Fruit fly (Drosophila melanogaster): Measurements from ENCODE around the gene MagR.
A peak's percentile ranks its signal among the peaks of the same experiment; 100 is the strongest.

The MagR gene

DNA sequence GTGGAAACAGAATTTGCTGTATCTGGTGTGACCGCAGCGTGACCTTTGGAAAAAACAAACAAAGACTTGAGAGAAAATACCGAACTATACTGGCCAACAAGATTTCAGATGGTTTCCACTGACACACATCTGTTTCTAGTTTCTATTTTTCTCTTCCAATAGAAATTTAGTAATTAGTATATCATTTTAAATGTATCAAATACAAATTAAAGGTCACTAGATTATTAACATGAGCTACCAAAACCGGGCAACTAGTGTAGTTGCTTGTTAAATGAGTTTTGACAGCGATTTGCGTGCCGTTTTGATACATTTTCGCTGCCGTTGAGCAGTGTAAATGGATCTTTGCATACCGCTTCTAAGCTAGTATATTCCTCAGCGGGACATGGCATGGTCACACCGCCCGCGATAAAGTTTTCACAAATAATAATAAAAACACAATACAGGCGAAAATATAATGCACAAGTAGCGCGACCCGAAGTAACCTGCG lies 30.3 kb upstream of the MagR start, which contains the start of the genes Pis and Hap40 (continued):
- TF ChIP-seq HmgD (GFP tag; optimal IDR thresholded peaks at IDR 0.05) (no peak), Sox102F (GFP tag; optimal IDR thresholded peaks at IDR 0.05) (no peak), CG3847 (GFP tag; IDR thresholded peaks at IDR 0.05) (peak; percentile 81), Fer3 (tag; optimal IDR thresholded peaks at IDR 0.05) (peak; percentile 66), Hsf (GFP tag; optimal IDR thresholded peaks at IDR 0.05) (peak; percentile 77), Sox100B (GFP tag; optimal IDR thresholded peaks at IDR 0.05) (no peak), CG17912 (GFP tag; optimal IDR thresholded peaks at IDR 0.05) (no peak), Drgx (GFP tag; IDR thresholded peaks at IDR 0.05) (peak; percentile 47; the same call in 1 of the 2 replicates), CG12236 (GFP tag; optimal IDR thresholded peaks at IDR 0.05) (no peak), CG6854 (GFP tag; optimal IDR thresholded peaks at IDR 0.05) (no peak), ham (GFP tag; IDR thresholded peaks at IDR 0.05) (no peak), Ets65A (GFP tag) (peak; percentile 95), bsh (GFP tag; optimal IDR thresholded peaks at IDR 0.05) (peak in 1 of 2 experiments; percentile 69), Ada2b (GFP tag; IDR thresholded peaks at IDR 0.05) (peak; percentile 59), CG12391 (tag; optimal IDR thresholded peaks at IDR 0.05) (peak; percentile 81), da (GFP tag; optimal IDR thresholded peaks at IDR 0.05) (no peak), CG1832 (GFP tag; optimal IDR thresholded peaks at IDR 0.05) (no peak), dimm (GFP tag; IDR thresholded peaks at IDR 0.05) (0 out of 2 replicates have a peak, but pooled peaks have one; percentile 15), run (tag; optimal IDR thresholded peaks at IDR 0.05) (no peak), twi (tag; optimal IDR thresholded peaks at IDR 0.05) (peak; percentile 63), wdn (GFP tag; IDR thresholded peaks at IDR 0.05) (peak; percentile 29; the same call in 1 of the 2 replicates), corto (GFP tag; optimal IDR thresholded peaks at IDR 0.05) (no peak), CG34376 (GFP tag; optimal IDR thresholded peaks at IDR 0.05) (peak; percentile 38), sc (optimal IDR thresholded peaks at IDR 0.05) (no peak), sc (GFP tag; optimal IDR thresholded peaks at IDR 0.05) (peak; percentile 40), zfh2 (GFP tag; optimal IDR thresholded peaks at IDR 0.05) (peak; percentile 60), odd (GFP tag; optimal IDR thresholded peaks at IDR 0.05) (no peak), Hand (GFP tag; optimal IDR thresholded peaks at IDR 0.05) (no peak), CG2712 (tag; optimal IDR thresholded peaks at IDR 0.05) (peak; percentile 77), zen2 (GFP tag; IDR thresholded peaks at IDR 0.05; ENCODE audit: partially characterized antibody) (no peak), crol (GFP tag; IDR thresholded peaks at IDR 0.05) (no peak), CG7987 (GFP tag; optimal IDR thresholded peaks at IDR 0.05) (no peak), bbx (GFP tag; IDR thresholded peaks at IDR 0.05; ENCODE audit: partially characterized antibody) (no peak), CG8281 (tag; optimal IDR thresholded peaks at IDR 0.05) (peak; percentile 37), grau (tag; optimal IDR thresholded peaks at IDR 0.05) (peak; percentile 84), CG4404 (GFP tag; IDR thresholded peaks at IDR 0.05) (peak; percentile 68), CG6813 (GFP tag; optimal IDR thresholded peaks at IDR 0.05) (no peak), E2f2 (GFP tag; IDR thresholded peaks at IDR 0.05) (peak; percentile 37), CG2199 (GFP tag; IDR thresholded peaks at IDR 0.05) (0 out of 3 replicates have a peak, but pooled peaks have one; percentile 29), CG4707 (GFP tag; optimal IDR thresholded peaks at IDR 0.05) (no peak), CG14965 (GFP tag; optimal IDR thresholded peaks at IDR 0.05; ENCODE audit: borderline replicate concordance) (no peak), vvl (GFP tag; IDR thresholded peaks at IDR 0.05) (0 out of 2 replicates have a peak, but pooled peaks have one; percentile 18), sima (GFP tag; optimal IDR thresholded peaks at IDR 0.05) (no peak), BtbVII (GFP tag; optimal IDR thresholded peaks at IDR 0.05) (no peak), rib (GFP tag; IDR thresholded peaks at IDR 0.05) (no peak), kni (GFP tag; optimal IDR thresholded peaks at IDR 0.05) (peak; percentile 33), Fer2 (tag; optimal IDR thresholded peaks at IDR 0.05) (peak; percentile 64), maf-S (GFP tag; optimal IDR thresholded peaks at IDR 0.05) (peak; percentile 0), NC2β (GFP tag; optimal IDR thresholded peaks at IDR 0.05) (peak; percentile 10), ttk (GFP tag; IDR thresholded peaks at IDR 0.05) (peak; percentile 57; the same call in 1 of the 2 replicates), gt (GFP tag; IDR thresholded peaks at IDR 0.05) (no peak)

Data from whole organism, embryonic.